Worm (Caenorhabditis elegans) whole organism, L4/young adult: ENCODE results near the gene F35A5.2.

Source experiments
- dao-5 ChIP-seq: sonication (generic microtip); optimal IDR thresholded peaks from 2 replicates; lab custom pipeline; 2016; ENCODE audit warnings: missing genotype, missing genetic modification characterization, moderate library complexity, missing compliant biosample characterization
- him-1 ChIP-seq: sonication (generic microtip); optimal IDR thresholded peaks from 2 replicates; lab custom pipeline; 2016; ENCODE audit warnings: missing genotype, missing genetic modification reagents, missing genetic modification characterization, missing compliant biosample characterization

ce11 chrX:3828598-3829204 is 23.8 kb downstream of the F35A5.2 start:
- TF ChIP-seq dao-5 (tag; lab: Kevin White, UChicago) (no peak), him-1 (tag; lab: Kevin White, UChicago) (no peak)
